Worm (Caenorhabditis elegans) whole organism, late embryonic: Measurements from ENCODE around the gene noa-1.

Source experiments
- ama-1 ChIP-seq: fragments of 150-350 bp; optimal IDR thresholded peaks from 2 replicates; lab custom pipeline; 2014
- ets-4 ChIP-seq: sonication (generic microtip); optimal IDR thresholded peaks from 2 replicates; lab custom pipeline; 2016; ENCODE audit warnings: missing genetic modification characterization, missing compliant biosample characterization
- fkh-6 ChIP-seq: sonication (generic microtip); optimal IDR thresholded peaks from 2 replicates; lab custom pipeline; 2016; ENCODE audit warnings: missing genetic modification characterization, missing compliant biosample characterization
- hlh-30 ChIP-seq: sonication (generic microtip); optimal IDR thresholded peaks from 2 replicates; lab custom pipeline; 2017; ENCODE audit warnings: antibody characterized with exemption, missing genetic modification characterization, missing compliant biosample characterization; ENCODE audit not compliant: insufficient read depth
- pqm-1 ChIP-seq: sonication (generic microtip); optimal IDR thresholded peaks from 2 replicates; lab custom pipeline; 2016; ENCODE audit warnings: missing genetic modification characterization, missing compliant biosample characterization

DNA sequence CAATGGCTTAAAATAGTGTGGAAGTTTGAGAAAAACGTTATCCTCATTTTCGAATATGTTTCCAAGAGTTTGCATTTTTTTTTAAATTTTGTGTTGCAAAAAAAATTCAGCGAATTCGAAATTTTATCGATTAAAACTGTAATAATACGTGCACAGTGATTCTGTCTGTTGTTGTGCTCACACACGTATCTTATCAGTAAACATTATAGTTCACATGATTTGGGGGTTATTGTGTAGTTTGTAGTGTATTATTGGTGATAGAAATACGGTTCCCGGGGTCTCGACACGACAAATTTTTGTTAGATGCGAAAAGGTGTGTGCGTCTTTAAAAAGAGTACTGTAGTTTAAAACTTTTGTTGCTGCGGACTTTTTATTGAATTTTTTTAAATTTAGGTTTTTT is 45.1 kb downstream of the noa-1 start, which contains the start of gene drr-1:
- no peak for TF ChIP-seq fkh-6 (tag; lab: Kevin White, UChicago)
- TF ChIP-seq ets-4 (tag; lab: Kevin White, UChicago), result no peak
- no peak for TF ChIP-seq pqm-1 (tag; lab: Kevin White, UChicago)
- no peak for TF ChIP-seq hlh-30 (tag; lab: Kevin White, UChicago)
- no peak for TF ChIP-seq ama-1
